Worm (Caenorhabditis elegans) whole organism, young adult: ENCODE results near the gene F37C12.18.

Experiments
- B0019.2 ChIP-seq: fragments of 200-800 bp; sonication (Bioruptor generic); conservative IDR thresholded peaks from 2 replicates; pipeline ENCODE4 v1.3.6; 2022; ENCODE audit warnings: missing genetic modification reagents, missing genetic modification characterization, missing compliant biosample characterization
- B0336.3 ChIP-seq: fragments of 200-800 bp; sonication (Bioruptor generic); IDR thresholded peaks from 2 replicates; pipeline ENCODE4 v1.3.6; 2022; ENCODE audit warnings: missing genetic modification characterization, missing compliant biosample characterization
- C06A6.2 ChIP-seq: fragments of 200-800 bp; sonication (Bioruptor generic); conservative IDR thresholded peaks from 2 replicates; pipeline ENCODE4 v1.3.6; 2022; ENCODE audit warnings: missing genetic modification characterization, missing compliant biosample characterization
- D2030.7 ChIP-seq: fragments of 200-800 bp; sonication (Bioruptor generic); IDR thresholded peaks from 2 replicates; pipeline ENCODE4 v1.3.6; 2022; ENCODE audit warnings: missing genetic modification reagents, missing genetic modification characterization, missing compliant biosample characterization
- F10E7.11 ChIP-seq: sonication (generic microtip); optimal IDR thresholded peaks from 2 replicates; lab custom pipeline; 2017; ENCODE audit warnings: mild to moderate bottlenecking, missing genetic modification characterization, moderate library complexity, missing compliant biosample characterization
- F33H1.4 ChIP-seq: fragments of 200-800 bp; sonication (Bioruptor generic); IDR thresholded peaks from 2 replicates; pipeline ENCODE4 v1.3.6; 2022; ENCODE audit warnings: missing genetic modification reagents, missing genetic modification characterization, missing compliant biosample characterization
- F39B2.1 ChIP-seq: fragments of 200-800 bp; sonication (Bioruptor generic); IDR thresholded peaks from 2 replicates; pipeline ENCODE4 v1.3.6; 2022; ENCODE audit warnings: missing genetic modification reagents, missing genetic modification characterization, missing compliant biosample characterization
- F52B5.7 ChIP-seq: sonication (generic microtip); optimal IDR thresholded peaks from 2 replicates; lab custom pipeline; 2016; ENCODE audit warnings: mild to moderate bottlenecking, missing genetic modification characterization, missing compliant biosample characterization
- F55B11.4 ChIP-seq: sonication (generic microtip); optimal IDR thresholded peaks from 2 replicates; lab custom pipeline; 2016; ENCODE audit warnings: missing compliant biosample characterization, missing genetic modification characterization, borderline replicate concordance; ENCODE audit not compliant: insufficient read depth
- T26A5.8 ChIP-seq: sonication (generic microtip); optimal IDR thresholded peaks from 2 replicates; lab custom pipeline; 2016; ENCODE audit warnings: missing genetic modification characterization, missing compliant biosample characterization
- Y53F4B.3 ChIP-seq: fragments of 200-800 bp; sonication (Bioruptor generic); IDR thresholded peaks from 2 replicates; pipeline ENCODE4 v1.3.6; 2022; ENCODE audit warnings: missing genetic modification reagents, missing genetic modification characterization, missing compliant biosample characterization
- Y53G8AR.9 ChIP-seq: fragments of 200-800 bp; sonication (Bioruptor generic); conservative IDR thresholded peaks from 2 replicates; pipeline ENCODE4 v1.3.6; 2022; ENCODE audit warnings: missing genetic modification reagents, missing genetic modification characterization, missing compliant biosample characterization
- Y56A3A.18 ChIP-seq: fragments of 200-800 bp; sonication (Bioruptor generic); IDR thresholded peaks from 2 replicates; pipeline ENCODE4 v1.3.6; 2022; ENCODE audit warnings: missing genetic modification reagents, missing genetic modification characterization, missing compliant biosample characterization
- Y95B8A.8 ChIP-seq: fragments of 200-800 bp; sonication (Bioruptor generic); IDR thresholded peaks from 2 replicates; pipeline ENCODE4 v1.3.6; 2022; ENCODE audit warnings: missing genetic modification reagents, missing genetic modification characterization, missing compliant biosample characterization
- ZK185.1 ChIP-seq: sonication (generic microtip); optimal IDR thresholded peaks from 2 replicates; lab custom pipeline; 2016; ENCODE audit warnings: mild to moderate bottlenecking, missing genetic modification characterization, missing compliant biosample characterization; ENCODE audit not compliant: poor library complexity, severe bottlenecking
- aptf-3 ChIP-seq: fragments of 200-800 bp; sonication (Bioruptor generic); IDR thresholded peaks from 2 replicates; pipeline ENCODE4 v1.3.6; 2022; ENCODE audit warnings: missing genetic modification characterization, missing compliant biosample characterization
- athp-1 ChIP-seq: sonication (generic microtip); optimal IDR thresholded peaks from 2 replicates; lab custom pipeline; 2017; ENCODE audit warnings: mild to moderate bottlenecking, missing genetic modification characterization, missing compliant biosample characterization
- bed-1 ChIP-seq: fragments of 200-800 bp; sonication (Bioruptor generic); IDR thresholded peaks from 2 replicates; pipeline ENCODE4 v1.3.6; 2022; ENCODE audit warnings: missing genetic modification reagents, missing genetic modification characterization, missing compliant biosample characterization
- ccch-3 ChIP-seq: fragments of 200-800 bp; sonication (Bioruptor generic); optimal IDR thresholded peaks from 2 replicates; lab custom pipeline; 2018; ENCODE audit warnings: mild to moderate bottlenecking, missing genetic modification characterization, missing compliant biosample characterization
- ceh-91 ChIP-seq: fragments of 200-800 bp; sonication (Bioruptor generic); IDR thresholded peaks from 2 replicates; pipeline ENCODE4 v1.3.6; 2022; ENCODE audit warnings: missing genetic modification reagents, missing genetic modification characterization, missing compliant biosample characterization
- egl-44 ChIP-seq: fragments of 200-800 bp; sonication (Bioruptor generic); IDR thresholded peaks from 2 replicates; pipeline ENCODE4 v1.3.6; 2022; ENCODE audit warnings: missing genetic modification reagents, missing genetic modification characterization, missing compliant biosample characterization
- egrh-3 ChIP-seq: fragments of 200-800 bp; sonication (Bioruptor generic); IDR thresholded peaks from 2 replicates; pipeline ENCODE4 v1.3.6; 2022; ENCODE audit warnings: missing genetic modification reagents, missing genetic modification characterization, missing compliant biosample characterization
- hsf-1 ChIP-seq: fragments of 200-800 bp; sonication (Bioruptor generic); IDR thresholded peaks from 2 replicates; pipeline ENCODE4 v1.3.6; 2022; ENCODE audit warnings: missing genetic modification reagents, missing genetic modification characterization, missing compliant biosample characterization
- lag-1 ChIP-seq: fragments of 200-800 bp; sonication (Bioruptor generic); IDR thresholded peaks from 2 replicates; pipeline ENCODE4 v1.3.6; 2022; ENCODE audit warnings: missing genetic modification reagents, missing genetic modification characterization, missing compliant biosample characterization
- lin-26 ChIP-seq: fragments of 200-800 bp; sonication (Bioruptor generic); IDR thresholded peaks from 2 replicates; pipeline ENCODE4 v1.3.6; 2022; ENCODE audit warnings: missing genetic modification reagents, missing genetic modification characterization, missing compliant biosample characterization
- lin-54 ChIP-seq: fragments of 200-800 bp; sonication (Bioruptor generic); optimal IDR thresholded peaks from 2 replicates; lab custom pipeline; 2018; ENCODE audit warnings: mild to moderate bottlenecking, missing genetic modification characterization, missing compliant biosample characterization
- madf-6 ChIP-seq: fragments of 200-800 bp; sonication (Bioruptor generic); IDR thresholded peaks from 2 replicates; pipeline ENCODE4 v1.3.6; 2022; ENCODE audit warnings: missing genetic modification reagents, missing genetic modification characterization, missing compliant biosample characterization
- mcd-1 ChIP-seq: fragments of 200-800 bp; sonication (Bioruptor generic); IDR thresholded peaks from 2 replicates; pipeline ENCODE4 v1.3.6; 2022; ENCODE audit warnings: missing genetic modification reagents, missing genetic modification characterization, missing compliant biosample characterization
- mxl-1 ChIP-seq: sonication (generic microtip); optimal IDR thresholded peaks from 2 replicates; lab custom pipeline; 2016; ENCODE audit warnings: missing genetic modification characterization, missing compliant biosample characterization
- nfya-1 ChIP-seq: sonication (generic microtip); optimal IDR thresholded peaks from 2 replicates; lab custom pipeline; 2017; ENCODE audit warnings: antibody characterized with exemption, missing compliant biosample characterization, missing genetic modification characterization, borderline replicate concordance; ENCODE audit not compliant: insufficient read depth
- nfya-2 ChIP-seq: fragments of 200-800 bp; sonication (Bioruptor generic); IDR thresholded peaks from 2 replicates; pipeline ENCODE4 v1.3.6; 2022; ENCODE audit warnings: missing genetic modification reagents, missing genetic modification characterization, missing compliant biosample characterization
- nfyb-1 ChIP-seq: fragments of 200-800 bp; sonication (Bioruptor generic); IDR thresholded peaks from 2 replicates; pipeline ENCODE4 v1.3.6; 2022; ENCODE audit warnings: missing genetic modification reagents, missing genetic modification characterization, missing compliant biosample characterization
- nhr-120 ChIP-seq: fragments of 200-800 bp; sonication (Bioruptor generic); IDR thresholded peaks from 2 replicates; pipeline ENCODE4 v1.3.6; 2022; ENCODE audit warnings: missing genetic modification characterization, missing compliant biosample characterization
- nhr-179 ChIP-seq: sonication (generic microtip); optimal IDR thresholded peaks from 2 replicates; lab custom pipeline; 2016; ENCODE audit warnings: mild to moderate bottlenecking, missing genetic modification characterization, missing compliant biosample characterization
- rec-8 ChIP-seq, 2 experiments: sonication (generic microtip); optimal IDR thresholded peaks; 2 replicates each; lab custom pipeline; 2016; ENCODE audit warnings: mild to moderate bottlenecking in 2 of 2, missing genetic modification characterization in 2 of 2, missing genetic modification reagents in 2 of 2, missing genotype in 2 of 2, missing biosample characterization in 1 of 2, missing compliant biosample characterization in 1 of 2, moderate library complexity in 1 of 2
- snpc-4 ChIP-seq, 5 experiments: fragments of 150-350 bp in 1 of 5; sonication (generic microtip) in 4 of 5; optimal IDR thresholded peaks; 2 replicates each; lab custom pipeline; 2014 to 2018; ENCODE audit warnings: missing genetic modification characterization in 5 of 5, missing biosample characterization in 3 of 5, antibody characterized with exemption in 2 of 5, mild to moderate bottlenecking in 2 of 5, missing compliant biosample characterization in 2 of 5, missing genotype in 2 of 5, moderate library complexity in 2 of 5, missing genetic modification reagents in 1 of 5
- sptf-2 ChIP-seq: fragments of 200-800 bp; sonication (Bioruptor generic); optimal IDR thresholded peaks from 2 replicates; lab custom pipeline; 2018; ENCODE audit warnings: mild to moderate bottlenecking, missing genetic modification characterization, missing compliant biosample characterization
- tbp1 ChIP-seq: fragments of 200-800 bp; sonication (Bioruptor generic); optimal IDR thresholded peaks from 2 replicates; lab custom pipeline; 2018; ENCODE audit warnings: mild to moderate bottlenecking, missing genetic modification characterization, missing compliant biosample characterization
- tlf-1 ChIP-seq: fragments of 200-800 bp; sonication (Bioruptor generic); optimal IDR thresholded peaks from 2 replicates; lab custom pipeline; 2018; ENCODE audit warnings: mild to moderate bottlenecking, missing genetic modification characterization, missing compliant biosample characterization
- ztf-18 ChIP-seq: sonication (generic microtip); optimal IDR thresholded peaks from 2 replicates; lab custom pipeline; 2016; ENCODE audit warnings: missing genotype, mild to moderate bottlenecking, missing genetic modification characterization, missing compliant biosample characterization
- ztf-22 ChIP-seq: fragments of 200-800 bp; sonication (Bioruptor generic); optimal IDR thresholded peaks from 2 replicates; lab custom pipeline; 2018; ENCODE audit warnings: mild to moderate bottlenecking, missing genetic modification characterization, moderate library complexity, missing compliant biosample characterization
- ztf-26 ChIP-seq: sonication (generic microtip); optimal IDR thresholded peaks from 2 replicates; lab custom pipeline; 2017; ENCODE audit warnings: missing genetic modification characterization, missing compliant biosample characterization
- ztf-3 ChIP-seq: fragments of 200-800 bp; sonication (Bioruptor generic); optimal IDR thresholded peaks from 2 replicates; lab custom pipeline; 2018; ENCODE audit warnings: mild to moderate bottlenecking, missing genetic modification characterization, missing compliant biosample characterization
- ztf-6 ChIP-seq: fragments of 200-800 bp; sonication (Bioruptor generic); IDR thresholded peaks from 2 replicates; pipeline ENCODE4 v1.3.6; 2022; ENCODE audit warnings: missing genetic modification reagents, missing genetic modification characterization, missing compliant biosample characterization

Gene F37C12.18

ce11 chrIII:7180613-7181012 is 14.6 kb downstream of the F37C12.18 start, which contains the start of gene ndab-2 (continued):
- TF ChIP-seq lin-26 (GFP tag; lab: Robert Waterston, UW) = peak; percentile 62; the same call in 1 of the 2 replicates
- TF ChIP-seq egl-44 (GFP tag; lab: Robert Waterston, UW) = peak; percentile 41; the same call in 1 of the 2 replicates
- TF ChIP-seq aptf-3 (GFP tag; lab: Robert Waterston, UW) = 0 out of 2 replicates have a peak, but pooled peaks have one; percentile 51
- TF ChIP-seq F39B2.1 (GFP tag; lab: Robert Waterston, UW) = 0 out of 2 replicates have a peak, but pooled peaks have one; percentile 65
- no peak for TF ChIP-seq snpc-4 (GFP tag; optimal IDR thresholded peaks at IDR 0.05; lab: Kevin White, UChicago)
- TF ChIP-seq snpc-4 (tag; optimal IDR thresholded peaks at IDR 0.05; lab: Kevin White, UChicago) = peak in 1 of 4 experiments; percentile 5
- 0 out of 2 replicates have a peak, but pooled peaks have one; percentile 43 for TF ChIP-seq nfyb-1 (GFP tag; lab: Robert Waterston, UW)
- peak; percentile 65 for TF ChIP-seq lin-54
- peak; percentile 29 for TF ChIP-seq tbp1 (GFP tag; lab: Kevin White, UChicago)
- peak; percentile 89 for TF ChIP-seq Y53G8AR.9 (GFP tag; lab: Robert Waterston, UW)

- peak; percentile 81 for TF ChIP-seq lin-54
- peak; percentile 71 for TF ChIP-seq D2030.7 (GFP tag; lab: Robert Waterston, UW)
- no peak for TF ChIP-seq F55B11.4 (tag; lab: Kevin White, UChicago)
- no peak for TF ChIP-seq lag-1 (GFP tag; lab: Robert Waterston, UW)
- TF ChIP-seq athp-1 (tag; lab: Kevin White, UChicago) = no peak
- TF ChIP-seq tlf-1 (GFP tag; lab: Kevin White, UChicago) = peak; percentile 82
- TF ChIP-seq egrh-3 (GFP tag; lab: Robert Waterston, UW) = no peak
- TF ChIP-seq ZK185.1 = peak; percentile 57
- TF ChIP-seq nhr-120 (GFP tag; lab: Robert Waterston, UW) = no peak
- no peak for TF ChIP-seq Y56A3A.18 (GFP tag; lab: Robert Waterston, UW)
- no peak for TF ChIP-seq Y53F4B.3
- no peak for TF ChIP-seq T26A5.8 (tag; lab: Kevin White, UChicago)
- TF ChIP-seq bed-1 (GFP tag; lab: Robert Waterston, UW) = no peak
- TF ChIP-seq ceh-91 (GFP tag; lab: Robert Waterston, UW) = peak; percentile 62; the same call in 1 of the 2 replicates
- TF ChIP-seq snpc-4 (GFP tag; optimal IDR thresholded peaks at IDR 0.05; lab: Kevin White, UChicago) = no peak
- TF ChIP-seq snpc-4 (tag; optimal IDR thresholded peaks at IDR 0.05; lab: Kevin White, UChicago) = peak; percentile 47 to 73 (median 57)
- peak; percentile 70 for TF ChIP-seq madf-6 (GFP tag; lab: Robert Waterston, UW)
- TF ChIP-seq hsf-1 = no peak
- TF ChIP-seq mxl-1 (tag; lab: Kevin White, UChicago) = no peak
- peak; percentile 84 for TF ChIP-seq mcd-1
- TF ChIP-seq sptf-2 (GFP tag; lab: Kevin White, UChicago) = no peak
- TF ChIP-seq Y95B8A.8 (GFP tag; lab: Robert Waterston, UW) = no peak
- TF ChIP-seq F33H1.4 (GFP tag; lab: Robert Waterston, UW) = peak; percentile 98
- peak; percentile 1 for TF ChIP-seq ztf-18
- TF ChIP-seq F52B5.7 (tag; lab: Kevin White, UChicago) = no peak
- TF ChIP-seq nhr-179 (tag; lab: Kevin White, UChicago) = no peak
- TF ChIP-seq C06A6.2 (GFP tag; lab: Robert Waterston, UW) = no peak
- TF ChIP-seq nfya-2 (GFP tag; lab: Robert Waterston, UW) = no peak
- no peak for TF ChIP-seq ccch-3 (GFP tag; lab: Kevin White, UChicago)
- TF ChIP-seq B0019.2 (GFP tag; lab: Robert Waterston, UW) = no peak
- peak; percentile 29; the same call in 1 of the 2 replicates for TF ChIP-seq B0336.3 (GFP tag; lab: Robert Waterston, UW)
- TF ChIP-seq nfya-1 (tag; lab: Kevin White, UChicago) = no peak
- TF ChIP-seq ztf-6 (GFP tag; lab: Robert Waterston, UW) = no peak
- no peak for TF ChIP-seq ztf-22 (GFP tag; lab: Kevin White, UChicago)
- TF ChIP-seq ztf-3 (GFP tag; lab: Kevin White, UChicago) = no peak
- peak; percentile 32 for TF ChIP-seq ztf-26 (tag; lab: Kevin White, UChicago)
- TF ChIP-seq F10E7.11 (tag; lab: Kevin White, UChicago) = no peak
- TF ChIP-seq rec-8 (tag; optimal IDR thresholded peaks at IDR 0.05; lab: Kevin White, UChicago) = no peak
Observed at ce11 chrIII:7179538-7180301, 15.5 kb downstream of the F37C12.18 start, which contains the start of the genes rps-14 and rpl-36. rps-14 (minus strand) TSS chrIII:7179588. rpl-36 (plus strand) TSS chrIII:7180251.
